Worm (Caenorhabditis elegans) whole organism, L1 larva: ENCODE data around the gene K08D12.3.

ENCODE experiments used
- C16A3.4 ChIP-seq: fragments of 150-350 bp; optimal IDR thresholded peaks from 2 replicates; lab custom pipeline; 2014; ENCODE audit warnings: missing biosample characterization, missing genetic modification characterization
- C34B4.2 ChIP-seq: sonication (generic microtip); optimal IDR thresholded peaks from 2 replicates; lab custom pipeline; 2017; ENCODE audit warnings: mild to moderate bottlenecking, missing genetic modification characterization, missing compliant biosample characterization
- Y116A8C.19 ChIP-seq: sonication (generic microtip); optimal IDR thresholded peaks from 2 replicates; lab custom pipeline; 2016; ENCODE audit warnings: missing compliant biosample characterization, missing genetic modification characterization, borderline replicate concordance
- ama-1 ChIP-seq: fragments of 150-350 bp; optimal IDR thresholded peaks from 2 replicates; lab custom pipeline; 2014
- blmp-1 ChIP-seq: fragments of 150-350 bp; optimal IDR thresholded peaks from 2 replicates; lab custom pipeline; 2014; ENCODE audit warnings: missing biosample characterization, missing genetic modification characterization
- ceh-8 ChIP-seq: fragments of 200-800 bp; sonication (Bioruptor generic); optimal IDR thresholded peaks from 2 replicates; lab custom pipeline; 2018; ENCODE audit warnings: mild to moderate bottlenecking, missing genetic modification characterization, moderate library complexity, missing compliant biosample characterization
- ceh-82 ChIP-seq, 3 experiments: fragments of 150-350 bp in 1 of 3; sonication (generic microtip) in 2 of 3; optimal IDR thresholded peaks; 2 replicates each; lab custom pipeline; 2014 to 2017; ENCODE audit warnings: missing biosample characterization in 3 of 3, missing genetic modification characterization in 3 of 3
- ceh-88 ChIP-seq: fragments of 200-800 bp; sonication (Bioruptor generic); IDR thresholded peaks from 2 replicates; pipeline ENCODE4 v1.3.6; 2022; ENCODE audit warnings: missing genetic modification characterization, missing compliant biosample characterization
- ces-1 ChIP-seq: fragments of 150-350 bp; optimal IDR thresholded peaks from 2 replicates; lab custom pipeline; 2014; ENCODE audit warnings: missing biosample characterization, missing genetic modification reagents, missing genetic modification characterization
- efl-3 ChIP-seq: fragments of 200-800 bp; sonication (Bioruptor generic); optimal IDR thresholded peaks from 2 replicates; lab custom pipeline; 2018; ENCODE audit warnings: mild to moderate bottlenecking, missing genetic modification characterization, missing compliant biosample characterization
- egl-13 ChIP-seq: sonication (generic microtip); optimal IDR thresholded peaks from 2 replicates; lab custom pipeline; 2016; ENCODE audit warnings: missing genotype, missing genetic modification reagents, missing genetic modification characterization, missing compliant biosample characterization
- egl-27 ChIP-seq, 2 experiments: fragments of 150-350 bp in 1 of 2; sonication (generic microtip); optimal IDR thresholded peaks; 3 replicates each; lab custom pipeline; 2017 to 2018; ENCODE audit warnings: missing biosample characterization in 2 of 2, missing genetic modification characterization in 2 of 2, missing genetic modification reagents in 2 of 2
- elt-3 ChIP-seq, 6 experiments: fragments of 150-350 bp in 1 of 6; sonication (generic microtip); optimal IDR thresholded peaks; 2 replicates each; lab custom pipeline; 2017 to 2018; ENCODE audit warnings: missing biosample characterization in 6 of 6, missing genetic modification characterization in 6 of 6, inconsistent platforms in 1 of 6
- fkh-8 ChIP-seq: sonication (generic microtip); optimal IDR thresholded peaks from 2 replicates; lab custom pipeline; 2016; ENCODE audit warnings: mild to moderate bottlenecking, missing genetic modification characterization, missing compliant biosample characterization
- fos-1 ChIP-seq: fragments of 150-350 bp; optimal IDR thresholded peaks from 2 replicates; lab custom pipeline; 2014; ENCODE audit warnings: missing biosample characterization, missing genetic modification characterization
- hlh-17 ChIP-seq: fragments of 200-800 bp; sonication (Bioruptor generic); optimal IDR thresholded peaks from 2 replicates; lab custom pipeline; 2018; ENCODE audit warnings: missing genetic modification characterization, mild to moderate bottlenecking, missing compliant biosample characterization, moderate library complexity, borderline replicate concordance
- hlh-4 ChIP-seq: sonication (generic microtip); optimal IDR thresholded peaks from 2 replicates; lab custom pipeline; 2016; ENCODE audit warnings: mild to moderate bottlenecking, missing genetic modification characterization, missing compliant biosample characterization
- hpl-2 ChIP-seq: fragments of 150-350 bp; optimal IDR thresholded peaks from 2 replicates; lab custom pipeline; 2014; ENCODE audit warnings: missing biosample characterization, missing genetic modification reagents, missing genetic modification characterization
- irx-1 ChIP-seq: sonication (generic microtip); optimal IDR thresholded peaks from 2 replicates; lab custom pipeline; 2016; ENCODE audit warnings: missing genetic modification characterization, missing compliant biosample characterization
- jun-1 ChIP-seq: fragments of 150-350 bp; optimal IDR thresholded peaks from 2 replicates; lab custom pipeline; 2014; ENCODE audit warnings: missing biosample characterization, missing genetic modification reagents, missing genetic modification characterization
- lin-13 ChIP-seq: fragments of 150-350 bp; optimal IDR thresholded peaks from 2 replicates; lab custom pipeline; 2014; ENCODE audit warnings: missing biosample characterization, missing genetic modification reagents, missing genetic modification characterization
- lin-15B ChIP-seq: fragments of 150-350 bp; sonication (generic microtip); optimal IDR thresholded peaks from 3 replicates; lab custom pipeline; 2014; ENCODE audit warnings: missing biosample characterization, missing genetic modification characterization
- lin-35 ChIP-seq, 2 experiments: fragments of 150-350 bp; optimal IDR thresholded peaks; 2 replicates each; lab custom pipeline; 2014; ENCODE audit warnings: missing biosample characterization in 2 of 2, missing genetic modification characterization in 2 of 2, missing genetic modification reagents in 2 of 2
- lir-3 ChIP-seq: sonication (generic microtip); optimal IDR thresholded peaks from 2 replicates; lab custom pipeline; 2016; ENCODE audit warnings: mild to moderate bottlenecking, missing genetic modification characterization, moderate library complexity, missing compliant biosample characterization; ENCODE audit not compliant: poor library complexity
- lsy-2 ChIP-seq, 2 experiments: fragments of 150-350 bp; optimal IDR thresholded peaks; 2 replicates each; lab custom pipeline; 2014; ENCODE audit warnings: missing biosample characterization in 2 of 2, missing genetic modification characterization in 2 of 2
- mab-9 ChIP-seq: fragments of 200-800 bp; sonication (Bioruptor generic); IDR thresholded peaks from 2 replicates; pipeline ENCODE4 v1.3.6; 2022; ENCODE audit warnings: missing genetic modification reagents, missing genetic modification characterization, missing compliant biosample characterization
- mdl-1 ChIP-seq, 2 experiments: fragments of 150-350 bp; optimal IDR thresholded peaks; 2 replicates each; lab custom pipeline; 2014 to 2017; ENCODE audit warnings: missing biosample characterization in 2 of 2, missing genetic modification characterization in 2 of 2, inconsistent platforms in 1 of 2
- mef-2 ChIP-seq: fragments of 150-350 bp; optimal IDR thresholded peaks from 2 replicates; lab custom pipeline; 2014; ENCODE audit warnings: missing biosample characterization, missing genetic modification characterization
- mep-1 ChIP-seq: fragments of 150-350 bp; optimal IDR thresholded peaks from 2 replicates; lab custom pipeline; 2014; ENCODE audit warnings: missing biosample characterization, missing genetic modification characterization
- nhr-11 ChIP-seq: fragments of 150-350 bp; optimal IDR thresholded peaks from 2 replicates; lab custom pipeline; 2014; ENCODE audit warnings: missing biosample characterization, missing genetic modification characterization
- nhr-12 ChIP-seq: sonication (generic microtip); optimal IDR thresholded peaks from 2 replicates; lab custom pipeline; 2017; ENCODE audit warnings: missing biosample characterization, missing genetic modification characterization
- nhr-237 ChIP-seq: fragments of 150-350 bp; optimal IDR thresholded peaks from 2 replicates; lab custom pipeline; 2014; ENCODE audit warnings: missing biosample characterization, missing genetic modification characterization
- nhr-47 ChIP-seq: sonication (generic microtip); optimal IDR thresholded peaks from 2 replicates; lab custom pipeline; 2016; ENCODE audit warnings: mild to moderate bottlenecking, missing genetic modification characterization, moderate library complexity, missing compliant biosample characterization
- nhr-71 ChIP-seq: sonication (generic microtip); optimal IDR thresholded peaks from 2 replicates; lab custom pipeline; 2016; ENCODE audit warnings: mild to moderate bottlenecking, missing genetic modification characterization, moderate library complexity, missing compliant biosample characterization
- nhr-76 ChIP-seq: sonication (generic microtip); optimal IDR thresholded peaks from 2 replicates; lab custom pipeline; 2017; ENCODE audit warnings: missing biosample characterization, missing genetic modification characterization
- nhr-84 ChIP-seq: sonication (generic microtip); optimal IDR thresholded peaks from 2 replicates; lab custom pipeline; 2017; ENCODE audit warnings: missing biosample characterization, missing genetic modification characterization
- nhr-85 ChIP-seq: sonication (generic microtip); peaks from one replicate; lab custom pipeline; 2016; ENCODE audit warnings: missing genetic modification characterization, inconsistent platforms, missing compliant biosample characterization
- nhr-90 ChIP-seq: sonication (generic microtip); optimal IDR thresholded peaks from 2 replicates; lab custom pipeline; 2016; ENCODE audit warnings: mild to moderate bottlenecking, missing genetic modification characterization, missing compliant biosample characterization; ENCODE audit not compliant: poor library complexity
- pag-3 ChIP-seq: sonication (generic microtip); optimal IDR thresholded peaks from 2 replicates; lab custom pipeline; 2017; ENCODE audit warnings: missing genetic modification characterization, mild to moderate bottlenecking, missing compliant biosample characterization, antibody characterized with exemption, borderline replicate concordance; ENCODE audit not compliant: insufficient read depth
- rnt-1 ChIP-seq: sonication (generic microtip); optimal IDR thresholded peaks from 2 replicates; lab custom pipeline; 2016; ENCODE audit warnings: mild to moderate bottlenecking, missing genetic modification characterization, moderate library complexity, missing compliant biosample characterization
- snpc-4 ChIP-seq: fragments of 150-350 bp; optimal IDR thresholded peaks from 2 replicates; lab custom pipeline; 2014; ENCODE audit warnings: missing biosample characterization, missing genetic modification characterization
- sox-4 ChIP-seq: sonication (generic microtip); optimal IDR thresholded peaks from 2 replicates; lab custom pipeline; 2016; ENCODE audit warnings: missing genetic modification characterization, missing compliant biosample characterization
- sptf-1 ChIP-seq: fragments of 150-350 bp; optimal IDR thresholded peaks from 2 replicates; lab custom pipeline; 2014; ENCODE audit warnings: missing biosample characterization, missing genetic modification characterization
- sup-37 ChIP-seq: fragments of 200-800 bp; sonication (Bioruptor generic); optimal IDR thresholded peaks from 2 replicates; lab custom pipeline; 2018; ENCODE audit warnings: mild to moderate bottlenecking, missing genetic modification characterization, missing compliant biosample characterization
- swsn-7 ChIP-seq: sonication (generic microtip); optimal IDR thresholded peaks from 2 replicates; lab custom pipeline; 2016; ENCODE audit warnings: missing genetic modification characterization, missing compliant biosample characterization
- tlp-1 ChIP-seq: fragments of 150-350 bp; optimal IDR thresholded peaks from 2 replicates; lab custom pipeline; 2014; ENCODE audit warnings: missing biosample characterization, missing genetic modification characterization
- unc-130 ChIP-seq: fragments of 150-350 bp; optimal IDR thresholded peaks from 2 replicates; lab custom pipeline; 2017; ENCODE audit warnings: missing biosample characterization, missing genetic modification characterization, inconsistent platforms
- unc-30 ChIP-seq: sonication (generic microtip); optimal IDR thresholded peaks from 2 replicates; lab custom pipeline; 2017; ENCODE audit warnings: missing biosample characterization, missing genetic modification characterization
- unc-98 ChIP-seq: fragments of 200-800 bp; sonication (Bioruptor generic); IDR thresholded peaks from 2 replicates; pipeline ENCODE4 v1.3.6; 2022; ENCODE audit warnings: missing genetic modification characterization, missing compliant biosample characterization
- vab-15 ChIP-seq: sonication (generic microtip); optimal IDR thresholded peaks from 2 replicates; lab custom pipeline; 2017; ENCODE audit warnings: missing genotype, mild to moderate bottlenecking, missing genetic modification characterization, missing compliant biosample characterization
- zag-1 ChIP-seq: fragments of 150-350 bp; optimal IDR thresholded peaks from 2 replicates; lab custom pipeline; 2014; ENCODE audit warnings: missing biosample characterization, missing genetic modification characterization
- zip-4 ChIP-seq: fragments of 200-800 bp; sonication (Bioruptor generic); optimal IDR thresholded peaks from 2 replicates; lab custom pipeline; 2018; ENCODE audit warnings: mild to moderate bottlenecking, missing genetic modification characterization, moderate library complexity, missing compliant biosample characterization
- ztf-11 ChIP-seq, 2 experiments: sonication (generic microtip); optimal IDR thresholded peaks; 2 replicates each; lab custom pipeline; 2016 to 2017; ENCODE audit warnings: missing genetic modification characterization in 2 of 2, missing biosample characterization in 1 of 2, missing compliant biosample characterization in 1 of 2
- ztf-4 ChIP-seq: fragments of 150-350 bp; optimal IDR thresholded peaks from 2 replicates; lab custom pipeline; 2014; ENCODE audit warnings: missing biosample characterization, missing genetic modification characterization

Gene K08D12.3

ce11 chrIV:1711029-1711489 is 994 bp downstream of the K08D12.3 start, which contains the start of gene rpi-2:
Gene rpi-2, plus strand, starts transcription at chrIV:1711262.
- TF ChIP-seq lin-13 (GFP tag; lab: Kevin White, UChicago) (no peak), nhr-11 (tag; lab: Kevin White, UChicago) (no peak), ces-1 (GFP tag; lab: Kevin White, UChicago) (no peak), mep-1 (no peak), sox-4 (tag; lab: Kevin White, UChicago) (no peak), lsy-2 (tag; optimal IDR thresholded peaks at IDR 0.05; lab: Kevin White, UChicago) (peak in 1 of 2 experiments; percentile 5), mab-9 (GFP tag; lab: Robert Waterston, UW) (no peak), ceh-88 (GFP tag; lab: Robert Waterston, UW) (no peak), vab-15 (tag; lab: Kevin White, UChicago) (no peak), hpl-2 (GFP tag; lab: Kevin White, UChicago) (no peak), hlh-17 (no peak), zag-1 (tag; lab: Kevin White, UChicago) (no peak), nhr-84 (tag; lab: Kevin White, UChicago) (no peak), nhr-71 (tag; lab: Kevin White, UChicago) (peak; percentile 55), C34B4.2 (tag; lab: Kevin White, UChicago) (no peak), hlh-4 (tag; lab: Kevin White, UChicago) (no peak), ceh-82 (tag; optimal IDR thresholded peaks at IDR 0.05; lab: Kevin White, UChicago) (peak in 1 of 3 experiments; percentile 21), egl-13 (tag; lab: Kevin White, UChicago) (no peak), mef-2 (tag; lab: Kevin White, UChicago) (no peak), elt-3 (tag; optimal IDR thresholded peaks at IDR 0.05; lab: Kevin White, UChicago) (no peak), Y116A8C.19 (tag; lab: Kevin White, UChicago) (no peak), blmp-1 (tag; lab: Kevin White, UChicago) (no peak), nhr-85 (tag; lab: Kevin White, UChicago) (peak; percentile 67), mdl-1 (tag; optimal IDR thresholded peaks at IDR 0.05; lab: Kevin White, UChicago) (no peak), pag-3 (tag; lab: Kevin White, UChicago) (no peak), ceh-8 (GFP tag; lab: Kevin White, UChicago) (no peak), unc-130 (tag; lab: Kevin White, UChicago) (no peak), rnt-1 (tag; lab: Kevin White, UChicago) (no peak), egl-27 (tag; optimal IDR thresholded peaks at IDR 0.05; lab: Kevin White, UChicago) (no peak), fos-1 (tag; lab: Kevin White, UChicago) (peak; percentile 0), irx-1 (tag; lab: Kevin White, UChicago) (no peak), fkh-8 (tag; lab: Kevin White, UChicago) (peak; percentile 79), swsn-7 (tag; lab: Kevin White, UChicago) (peak; percentile 29), nhr-12 (tag; lab: Kevin White, UChicago) (no peak), unc-30 (no peak), lir-3 (no peak), zip-4 (GFP tag; lab: Kevin White, UChicago) (no peak), nhr-90 (no peak), nhr-76 (tag; lab: Kevin White, UChicago) (no peak), ztf-11 (tag; optimal IDR thresholded peaks at IDR 0.05; lab: Kevin White, UChicago) (no peak), lin-15B (tag; lab: Kevin White, UChicago) (no peak), snpc-4 (tag; lab: Kevin White, UChicago) (no peak), sptf-1 (tag; lab: Kevin White, UChicago) (no peak), sup-37 (GFP tag; lab: Kevin White, UChicago) (no peak), unc-98 (GFP tag; lab: Robert Waterston, UW) (no peak), jun-1 (tag; lab: Kevin White, UChicago) (no peak), C16A3.4 (tag; lab: Kevin White, UChicago) (no peak), nhr-47 (peak; percentile 38), ztf-4 (tag; lab: Kevin White, UChicago) (no peak), lin-35 (GFP tag; optimal IDR thresholded peaks at IDR 0.05; lab: Kevin White, UChicago) (no peak), efl-3 (GFP tag; lab: Kevin White, UChicago) (no peak), tlp-1 (no peak), ama-1 (lab: Kevin White, UChicago) (no peak), nhr-237 (tag; lab: Kevin White, UChicago) (no peak)
